Fruit fly (Drosophila melanogaster) whole organism, embryonic: ENCODE data around the gene Cpr65Az.

Experiments
- Abd-B ChIP-seq: fragments of 200-800 bp; sonication (Bioruptor generic); optimal IDR thresholded peaks from 2 replicates; lab custom pipeline; 2018; ENCODE audit warnings: missing biosample characterization, mild to moderate bottlenecking, missing genetic modification characterization, moderate library complexity
- Adf1 ChIP-seq: fragments of 200-800 bp; sonication (Bioruptor generic); IDR thresholded peaks from 2 replicates; pipeline ENCODE4 v1.3.6; 2022; ENCODE audit warnings: missing biosample characterization, missing genetic modification characterization
- Aef1 ChIP-seq: fragments of 200-800 bp; sonication (Bioruptor generic); IDR thresholded peaks from 3 replicates; pipeline ENCODE4 v1.3.6; 2022; ENCODE audit warnings: missing biosample characterization, missing genetic modification characterization
- Bdp1 ChIP-seq: fragments of 200-800 bp; sonication (Bioruptor generic); optimal IDR thresholded peaks from 3 replicates; lab custom pipeline; 2016; ENCODE audit warnings: missing biosample characterization, missing genetic modification characterization
- BtbVII ChIP-seq: fragments of 200-800 bp; sonication (Bioruptor generic); optimal IDR thresholded peaks from 3 replicates; lab custom pipeline; 2017; ENCODE audit warnings: missing biosample characterization, mild to moderate bottlenecking, missing genetic modification characterization
- CG11456 ChIP-seq: fragments of 200-800 bp; sonication (Bioruptor generic); IDR thresholded peaks from 3 replicates; pipeline ENCODE4 v1.3.6; 2022; ENCODE audit warnings: missing biosample characterization, missing genetic modification characterization
- CG12071 ChIP-seq: fragments of 200-800 bp; sonication (Bioruptor generic); optimal IDR thresholded peaks from 3 replicates; lab custom pipeline; 2018; ENCODE audit warnings: missing biosample characterization, mild to moderate bottlenecking, missing genetic modification characterization
- CG1233 ChIP-seq: fragments of 200-800 bp; sonication (Bioruptor generic); optimal IDR thresholded peaks from 4 replicates; lab custom pipeline; 2018; ENCODE audit warnings: missing biosample characterization, mild to moderate bottlenecking, missing genetic modification characterization
- CG12391 ChIP-seq: fragments of 200-800 bp; sonication (Bioruptor generic); optimal IDR thresholded peaks from 3 replicates; lab custom pipeline; 2018; ENCODE audit warnings: missing biosample characterization, mild to moderate bottlenecking, missing genetic modification characterization, moderate library complexity
- CG16813 ChIP-seq: fragments of 200-800 bp; sonication (Bioruptor generic); IDR thresholded peaks from 3 replicates; pipeline ENCODE4 v1.3.6; 2022; ENCODE audit warnings: missing biosample characterization, missing genetic modification characterization; ENCODE audit not compliant: partially characterized antibody
- CG17361 ChIP-seq: fragments of 200-800 bp; sonication (Bioruptor generic); IDR thresholded peaks from 3 replicates; pipeline ENCODE4 v1.3.6; 2022; ENCODE audit warnings: missing biosample characterization, missing genetic modification characterization
- CG17385 ChIP-seq: fragments of 200-800 bp; sonication (Bioruptor generic); optimal IDR thresholded peaks from 3 replicates; lab custom pipeline; 2018; ENCODE audit warnings: missing biosample characterization, mild to moderate bottlenecking, missing genetic modification characterization
- CG3065 ChIP-seq: fragments of 200-800 bp; sonication (Bioruptor generic); optimal IDR thresholded peaks from 2 replicates; lab custom pipeline; 2016; ENCODE audit warnings: missing biosample characterization, missing genetic modification characterization
- CG31224 ChIP-seq: fragments of 200-800 bp; sonication (Bioruptor generic); IDR thresholded peaks from 2 replicates; pipeline ENCODE4 v1.3.6; 2022; ENCODE audit warnings: missing biosample characterization, missing genetic modification characterization
- CG31388 ChIP-seq: fragments of 200-800 bp; sonication (Bioruptor generic); optimal IDR thresholded peaks from 2 replicates; lab custom pipeline; 2016; ENCODE audit warnings: missing biosample characterization, missing genetic modification characterization
- CG4820 ChIP-seq: fragments of 200-800 bp; sonication (Bioruptor generic); optimal IDR thresholded peaks from 3 replicates; lab custom pipeline; 2016; ENCODE audit warnings: missing biosample characterization, missing genetic modification characterization
- CG6791 ChIP-seq: fragments of 200-800 bp; sonication (Bioruptor generic); IDR thresholded peaks from 3 replicates; pipeline ENCODE4 v1.3.6; 2022; ENCODE audit warnings: missing biosample characterization, missing genetic modification characterization; ENCODE audit not compliant: partially characterized antibody
- CG7963 ChIP-seq: fragments of 200-800 bp; sonication (Bioruptor generic); IDR thresholded peaks from 3 replicates; pipeline ENCODE4 v1.3.6; 2022; ENCODE audit warnings: missing biosample characterization, missing genetic modification characterization; ENCODE audit not compliant: partially characterized antibody
- CG9215 ChIP-seq: fragments of 200-800 bp; sonication (Bioruptor generic); IDR thresholded peaks from 2 replicates; pipeline ENCODE4 v1.3.6; 2022; ENCODE audit warnings: missing biosample characterization, missing genetic modification characterization
- D19B ChIP-seq: fragments of 200-800 bp; sonication (Bioruptor generic); optimal IDR thresholded peaks from 2 replicates; lab custom pipeline; 2017; ENCODE audit warnings: missing biosample characterization, mild to moderate bottlenecking, missing genetic modification characterization
- Fer2 ChIP-seq: fragments of 200-800 bp; sonication (Bioruptor generic); optimal IDR thresholded peaks from 2 replicates; lab custom pipeline; 2018; ENCODE audit warnings: missing biosample characterization, mild to moderate bottlenecking, missing genetic modification characterization, moderate library complexity
- Hmr ChIP-seq: fragments of 200-800 bp; sonication (Bioruptor generic); optimal IDR thresholded peaks from 3 replicates; lab custom pipeline; 2017; ENCODE audit warnings: mild to moderate bottlenecking, missing biosample characterization, missing genetic modification reagents, missing genetic modification characterization
- Jarid2 ChIP-seq: fragments of 200-800 bp; sonication (Bioruptor generic); optimal IDR thresholded peaks from 3 replicates; lab custom pipeline; 2017; ENCODE audit warnings: mild to moderate bottlenecking, missing biosample characterization, missing genetic modification reagents, missing genetic modification characterization
- Lim3 ChIP-seq: fragments of 200-800 bp; sonication (Bioruptor generic); IDR thresholded peaks from 2 replicates; pipeline ENCODE4 v1.3.6; 2022; ENCODE audit warnings: missing biosample characterization, missing genetic modification characterization
- Med ChIP-seq: fragments of 200-800 bp; sonication (Bioruptor generic); peaks from one replicate; lab custom pipeline; 2016; ENCODE audit warnings: missing biosample characterization, missing genetic modification characterization, mild to moderate bottlenecking, inconsistent platforms, moderate library complexity
- Meics ChIP-seq: fragments of 200-800 bp; sonication (Bioruptor generic); optimal IDR thresholded peaks from 2 replicates; lab custom pipeline; 2017; ENCODE audit warnings: missing biosample characterization, mild to moderate bottlenecking, missing genetic modification characterization
- NC2β ChIP-seq: fragments of 200-800 bp; sonication (Bioruptor generic); optimal IDR thresholded peaks from 2 replicates; lab custom pipeline; 2016; ENCODE audit warnings: missing biosample characterization, missing genetic modification characterization
- Vsx1 ChIP-seq: fragments of 200-800 bp; sonication (Bioruptor generic); optimal IDR thresholded peaks from 2 replicates; lab custom pipeline; 2017; ENCODE audit warnings: missing biosample characterization, mild to moderate bottlenecking, missing genetic modification characterization, missing genetic modification reagents
- Xbp1 ChIP-seq: fragments of 200-800 bp; sonication (Bioruptor generic); optimal IDR thresholded peaks from 3 replicates; lab custom pipeline; 2016; ENCODE audit warnings: missing biosample characterization, mild to moderate bottlenecking, missing genetic modification characterization
- ara ChIP-seq: fragments of 200-800 bp; sonication (Bioruptor generic); IDR thresholded peaks from 2 replicates; pipeline ENCODE4 v1.3.6; 2022; ENCODE audit warnings: missing biosample characterization, missing genetic modification characterization
- bab2 ChIP-seq: fragments of 200-800 bp; sonication (Bioruptor generic); optimal IDR thresholded peaks from 2 replicates; lab custom pipeline; 2016; ENCODE audit warnings: missing biosample characterization, missing genetic modification characterization
- bcd ChIP-seq: fragments of 200-800 bp; sonication (Bioruptor generic); optimal IDR thresholded peaks from 2 replicates; lab custom pipeline; 2017; ENCODE audit warnings: missing biosample characterization, mild to moderate bottlenecking, missing genetic modification characterization
- chm ChIP-seq: fragments of 200-800 bp; sonication (Bioruptor generic); IDR thresholded peaks from 2 replicates; pipeline ENCODE4 v1.3.6; 2022; ENCODE audit warnings: missing biosample characterization, missing genetic modification characterization
- crc ChIP-seq: fragments of 200-800 bp; sonication (Bioruptor generic); optimal IDR thresholded peaks from 2 replicates; lab custom pipeline; 2016; ENCODE audit warnings: missing biosample characterization, missing genetic modification characterization
- cwo ChIP-seq: fragments of 200-800 bp; sonication (Bioruptor generic); optimal IDR thresholded peaks from 3 replicates; lab custom pipeline; 2017; ENCODE audit warnings: missing biosample characterization, missing genetic modification characterization, mild to moderate bottlenecking, moderate library complexity, missing genetic modification reagents
- hbn ChIP-seq: fragments of 200-800 bp; sonication (Bioruptor generic); IDR thresholded peaks from 2 replicates; pipeline ENCODE4 v1.3.6; 2022; ENCODE audit warnings: missing biosample characterization, missing genetic modification characterization; ENCODE audit not compliant: partially characterized antibody
- her ChIP-seq: fragments of 200-800 bp; sonication (Bioruptor generic); optimal IDR thresholded peaks from 2 replicates; lab custom pipeline; 2016; ENCODE audit warnings: missing biosample characterization, missing genetic modification characterization
- lbe ChIP-seq: fragments of 200-800 bp; sonication (Bioruptor generic); optimal IDR thresholded peaks from 2 replicates; lab custom pipeline; 2016; ENCODE audit warnings: missing biosample characterization, mild to moderate bottlenecking, missing genetic modification characterization
- odd ChIP-seq: fragments of 200-800 bp; sonication (Bioruptor generic); optimal IDR thresholded peaks from 2 replicates; lab custom pipeline; 2017; ENCODE audit warnings: missing biosample characterization, mild to moderate bottlenecking, missing genetic modification characterization
- otp ChIP-seq: fragments of 200-800 bp; sonication (Bioruptor generic); IDR thresholded peaks from 3 replicates; pipeline ENCODE4, ENCODE4 v1.3.6; 2022; ENCODE audit warnings: missing biosample characterization, missing genetic modification characterization
- pan ChIP-seq, 4 experiments: fragments of >200 bp in 3 of 4; fragments of 200-800 bp in 1 of 4; sonication (Bioruptor generic) in 1 of 4; optimal IDR thresholded peaks in 3 of 4; IDR thresholded peaks in 1 of 4; 2 replicates each; pipeline versions ENCODE4 v1.3.6 to Lab custom; 2017 to 2022; ENCODE audit warnings: missing biosample characterization in 2 of 4, missing genetic modification characterization in 2 of 4, mixed read lengths in 1 of 4
- peb ChIP-seq: fragments of 200-800 bp; sonication (Bioruptor generic); IDR thresholded peaks from 2 replicates; pipeline ENCODE4 v1.3.6; 2022; ENCODE audit warnings: missing biosample characterization, missing genetic modification characterization
- pita ChIP-seq: fragments of 200-800 bp; sonication (Bioruptor generic); optimal IDR thresholded peaks from 2 replicates; lab custom pipeline; 2017; ENCODE audit warnings: missing biosample characterization, mild to moderate bottlenecking, missing genetic modification characterization
- prd ChIP-seq, 3 experiments: fragments of >200 bp in 2 of 3; fragments of 200-800 bp in 1 of 3; sonication (Bioruptor generic) in 1 of 3; optimal IDR thresholded peaks in 2 of 3; IDR thresholded peaks in 1 of 3; 2 replicates in 2 of 3; 3 replicates in 1 of 3; pipeline versions ENCODE4 v1.3.6 to Lab custom; 2017 to 2022; ENCODE audit warnings: missing biosample characterization in 1 of 3, missing genetic modification characterization in 1 of 3
- pros ChIP-seq: fragments of 200-800 bp; sonication (Bioruptor generic); optimal IDR thresholded peaks from 3 replicates; lab custom pipeline; 2019; ENCODE audit warnings: missing biosample characterization, mild to moderate bottlenecking, missing genetic modification characterization, moderate library complexity
- ro ChIP-seq: fragments of 200-800 bp; sonication (Bioruptor generic); IDR thresholded peaks from 2 replicates; pipeline ENCODE4 v1.3.6; 2022; ENCODE audit warnings: missing biosample characterization, missing genetic modification characterization
- sqz ChIP-seq: fragments of 200-800 bp; sonication (Bioruptor generic); optimal IDR thresholded peaks from 3 replicates; lab custom pipeline; 2018; ENCODE audit warnings: missing biosample characterization, mild to moderate bottlenecking, missing genetic modification characterization
- trem ChIP-seq: fragments of 200-800 bp; optimal IDR thresholded peaks from 3 replicates; lab custom pipeline; 2019; ENCODE audit warnings: missing biosample characterization, mild to moderate bottlenecking, missing genetic modification characterization, moderate library complexity
- zen ChIP-seq: fragments of 200-800 bp; sonication (Bioruptor generic); optimal IDR thresholded peaks from 3 replicates; lab custom pipeline; 2018; ENCODE audit warnings: missing biosample characterization, mild to moderate bottlenecking, missing genetic modification characterization, moderate library complexity

The Cpr65Az gene

dm6 chr3L:6181776-6182175 lies 21.2 kb downstream of the Cpr65Az start, which contains the start of gene CG10274 (continued):
- TF ChIP-seq Vsx1 (GFP tag; lab: Kevin White, UChicago) (no peak), sqz (no peak), ara (no peak), pita (GFP tag; lab: Kevin White, UChicago) (no peak), Abd-B (GFP tag; lab: Kevin White, UChicago) (peak; percentile 79), CG9215 (GFP tag; lab: Robert Waterston, UW) (peak; percentile 77), CG6791 (GFP tag; lab: Robert Waterston, UW) (no peak), CG11456 (GFP tag; lab: Robert Waterston, UW) (no peak; the same call in 2 of the 3 replicates), Aef1 (peak; percentile 61), CG4820 (GFP tag; lab: Kevin White, UChicago) (peak; percentile 78), Jarid2 (GFP tag; lab: Kevin White, UChicago) (no peak), zen (tag; lab: Kevin White, UChicago) (peak; percentile 81), Bdp1 (GFP tag; lab: Kevin White, UChicago) (peak; percentile 69), CG17361 (GFP tag; lab: Robert Waterston, UW) (no peak; the same call in 1 of the 3 replicates), D19B (GFP tag; lab: Kevin White, UChicago) (no peak), CG3065 (GFP tag; lab: Kevin White, UChicago) (no peak), pros (no peak), NC2β (GFP tag; lab: Kevin White, UChicago) (peak; percentile 23), Med (GFP tag; lab: Kevin White, UChicago) (peak; percentile 93), CG17385 (no peak), CG7963 (GFP tag; lab: Robert Waterston, UW) (no peak), Meics (no peak), Xbp1 (GFP tag; lab: Kevin White, UChicago) (peak; percentile 87), chm (GFP tag; lab: Robert Waterston, UW) (no peak), odd (GFP tag; lab: Kevin White, UChicago) (no peak), crc (peak; percentile 44), bcd (peak; percentile 78), Hmr (GFP tag; lab: Kevin White, UChicago) (no peak), CG12391 (tag; lab: Kevin White, UChicago) (peak; percentile 89), pan (optimal IDR thresholded peaks at IDR 0.05; lab: Kevin White, UChicago) (no peak), pan (GFP tag; optimal IDR thresholded peaks at IDR 0.05 in 1 of 2, IDR thresholded peaks at IDR 0.05 in 1 of 2) (peak in 1 of 2 experiments; percentile 55), prd (optimal IDR thresholded peaks at IDR 0.05; lab: Kevin White, UChicago) (no peak), prd (GFP tag; IDR thresholded peaks at IDR 0.05; lab: Robert Waterston, UW) (peak; percentile 82), Fer2 (tag; lab: Kevin White, UChicago) (peak; percentile 72), Lim3 (GFP tag; lab: Robert Waterston, UW) (no peak), Adf1 (no peak; the same call in 1 of the 2 replicates), BtbVII (GFP tag; lab: Kevin White, UChicago) (no peak), CG12071 (GFP tag; lab: Kevin White, UChicago) (no peak), CG16813 (GFP tag; lab: Robert Waterston, UW) (no peak), cwo (GFP tag; lab: Kevin White, UChicago) (no peak), otp (no peak), CG1233 (GFP tag; lab: Kevin White, UChicago) (peak; percentile 65), hbn (GFP tag; lab: Robert Waterston, UW) (no peak), lbe (GFP tag; lab: Kevin White, UChicago) (no peak), her (GFP tag; lab: Kevin White, UChicago) (peak; percentile 13), bab2 (peak; percentile 67), peb (GFP tag; lab: Robert Waterston, UW) (peak; percentile 48; the same call in 1 of the 2 replicates), trem (peak; percentile 98), CG31224 (GFP tag; lab: Robert Waterston, UW) (peak; percentile 35; the same call in 1 of the 2 replicates), CG31388 (GFP tag; lab: Kevin White, UChicago) (no peak), ro (GFP tag; lab: Robert Waterston, UW) (peak; percentile 48; the same call in 1 of the 2 replicates)
